Fruit fly (Drosophila melanogaster) whole organism, wandering third instar larva: ENCODE results near the gene hale.

Source experiments
- Abd-B ChIP-seq: fragments of >200 bp; optimal IDR thresholded peaks from 2 replicates; lab custom pipeline; 2017; ENCODE audit warnings: missing biosample characterization, missing genetic modification characterization
- CG32264 ChIP-seq: fragments of 200-800 bp; sonication (Bioruptor generic); optimal IDR thresholded peaks from 2 replicates; lab custom pipeline; 2016; ENCODE audit warnings: missing biosample characterization, missing genetic modification characterization
- CrebA ChIP-seq: fragments of 200-800 bp; sonication (Bioruptor generic); optimal IDR thresholded peaks from 2 replicates; lab custom pipeline; 2016; ENCODE audit warnings: missing biosample characterization, mild to moderate bottlenecking, missing genetic modification characterization, borderline replicate concordance
- Dfd ChIP-seq: fragments of >200 bp; optimal IDR thresholded peaks from 2 replicates; lab custom pipeline; 2017; ENCODE audit warnings: missing biosample characterization, missing genetic modification characterization
- HLH106 ChIP-seq: fragments of 200-800 bp; optimal IDR thresholded peaks from 3 replicates; lab custom pipeline; 2019; ENCODE audit warnings: missing biosample characterization, mild to moderate bottlenecking, missing genetic modification characterization, moderate library complexity
- Hnf4 ChIP-seq: fragments of 200-800 bp; sonication (Bioruptor generic); optimal IDR thresholded peaks from 2 replicates; lab custom pipeline; 2016; ENCODE audit warnings: missing biosample characterization, mild to moderate bottlenecking, missing genetic modification characterization
- Hr78 ChIP-seq: fragments of >200 bp; optimal IDR thresholded peaks from 2 replicates; lab custom pipeline; 2017; ENCODE audit warnings: missing biosample characterization, missing genetic modification characterization
- Hr83 ChIP-seq: fragments of 200-300 bp; sonication (Bioruptor generic); optimal IDR thresholded peaks from 2 replicates; lab custom pipeline; 2016; ENCODE audit warnings: missing biosample characterization, mild to moderate bottlenecking, missing genetic modification characterization, moderate library complexity; ENCODE audit not compliant: poor library complexity, severe bottlenecking
- Jra ChIP-seq: sonication (Bioruptor generic); optimal IDR thresholded peaks from 2 replicates; lab custom pipeline; 2016; ENCODE audit warnings: missing biosample characterization, missing genetic modification characterization
- Mio ChIP-seq: sonication (Bioruptor generic); optimal IDR thresholded peaks from 2 replicates; lab custom pipeline; 2016; ENCODE audit warnings: missing biosample characterization, missing genetic modification characterization
- Myc ChIP-seq: fragments of >200 bp; optimal IDR thresholded peaks from 2 replicates; lab custom pipeline; 2017
- N ChIP-seq: fragments of >200 bp; optimal IDR thresholded peaks from 2 replicates; lab custom pipeline; 2018; ENCODE audit warnings: missing biosample characterization, missing external identifiers, missing genetic modification characterization
- OdsH ChIP-seq: fragments of 200-800 bp; sonication (Bioruptor generic); optimal IDR thresholded peaks from 2 replicates; lab custom pipeline; 2016; ENCODE audit warnings: missing biosample characterization, mild to moderate bottlenecking, missing genetic modification characterization
- Rel ChIP-seq, 2 experiments: fragments of 200-800 bp; sonication (Bioruptor generic) in 1 of 2; optimal IDR thresholded peaks; 2 replicates in 1 of 2; 3 replicates in 1 of 2; lab custom pipeline; 2016 to 2019; ENCODE audit warnings: mild to moderate bottlenecking in 2 of 2, missing biosample characterization in 2 of 2, missing genetic modification characterization in 2 of 2, moderate library complexity in 1 of 2
- Sp1 ChIP-seq: fragments of 200-800 bp; sonication (Bioruptor generic); optimal IDR thresholded peaks from 3 replicates; lab custom pipeline; 2019; ENCODE audit warnings: missing biosample characterization, mild to moderate bottlenecking, missing genetic modification characterization, moderate library complexity
- Vsx2 ChIP-seq: fragments of 200-300, 225-300 bp; sonication (Bioruptor generic); optimal IDR thresholded peaks from 2 replicates; lab custom pipeline; 2018; ENCODE audit warnings: missing biosample characterization, missing genetic modification characterization; ENCODE audit not compliant: partially characterized antibody
- brk ChIP-seq: fragments of 200-800 bp; sonication (Bioruptor generic); optimal IDR thresholded peaks from 2 replicates; lab custom pipeline; 2016; ENCODE audit warnings: missing biosample characterization, mild to moderate bottlenecking, missing genetic modification characterization
- dl ChIP-seq, 2 experiments: fragments of 175-275, 200-275 bp in 1 of 2; fragments of 200-275 bp in 1 of 2; sonication (Bioruptor generic); optimal IDR thresholded peaks; lab custom pipeline; 2018; ENCODE audit warnings: mild to moderate bottlenecking in 2 of 2, missing biosample characterization in 2 of 2, missing genetic modification characterization in 2 of 2, moderate library complexity in 2 of 2; ENCODE audit not compliant: partially characterized antibody in 2 of 2, insufficient read depth in 1 of 2
- dmrt93B ChIP-seq: fragments of 200-800 bp; sonication (Bioruptor generic); optimal IDR thresholded peaks from 2 replicates; lab custom pipeline; 2018; ENCODE audit warnings: missing biosample characterization, mild to moderate bottlenecking, missing genetic modification characterization
- dsf ChIP-seq: sonication (Bioruptor generic); optimal IDR thresholded peaks from 2 replicates; lab custom pipeline; 2016; ENCODE audit warnings: missing biosample characterization, missing genetic modification characterization, borderline replicate concordance
- ey ChIP-seq: fragments of 200-800 bp; sonication (Bioruptor generic); optimal IDR thresholded peaks from 2 replicates; lab custom pipeline; 2016; ENCODE audit warnings: missing biosample characterization, missing genetic modification characterization
- fru ChIP-seq: fragments of 200-800 bp; sonication (Bioruptor generic); optimal IDR thresholded peaks from 3 replicates; lab custom pipeline; 2016; ENCODE audit warnings: missing biosample characterization, mild to moderate bottlenecking, missing genetic modification characterization
- h ChIP-seq: fragments of 200-800 bp; sonication (Bioruptor generic); optimal IDR thresholded peaks from 3 replicates; lab custom pipeline; 2016; ENCODE audit warnings: missing biosample characterization, mild to moderate bottlenecking, missing genetic modification characterization
- jim ChIP-seq: fragments of 175-275, 200-325 bp; sonication (Bioruptor generic); optimal IDR thresholded peaks from 2 replicates; lab custom pipeline; 2016; ENCODE audit warnings: missing biosample characterization, mild to moderate bottlenecking, missing genetic modification characterization
- psq ChIP-seq: fragments of 200-800 bp; sonication (Bioruptor generic); optimal IDR thresholded peaks from 3 replicates; lab custom pipeline; 2017; ENCODE audit warnings: missing biosample characterization, mild to moderate bottlenecking, missing genetic modification characterization, moderate library complexity
- rgr ChIP-seq: fragments of 200-800 bp; sonication (Bioruptor generic); optimal IDR thresholded peaks from 3 replicates; lab custom pipeline; 2016; ENCODE audit warnings: missing biosample characterization, mild to moderate bottlenecking, missing genetic modification characterization
- sv ChIP-seq: fragments of 200-800 bp; sonication (Bioruptor generic); optimal IDR thresholded peaks from 3 replicates; lab custom pipeline; 2016; ENCODE audit warnings: missing biosample characterization, missing genetic modification characterization
- tai ChIP-seq: sonication (Bioruptor generic); optimal IDR thresholded peaks from 2 replicates; lab custom pipeline; 2016; ENCODE audit warnings: missing biosample characterization, missing genetic modification characterization
- usp ChIP-seq: fragments of >200 bp; optimal IDR thresholded peaks from 2 replicates; lab custom pipeline; 2017; ENCODE audit warnings: missing biosample characterization, missing genetic modification characterization
- woc ChIP-seq: sonication (Bioruptor generic); optimal IDR thresholded peaks from 2 replicates; lab custom pipeline; 2016; ENCODE audit warnings: missing biosample characterization, mild to moderate bottlenecking, missing genetic modification characterization

Gene hale

DNA sequence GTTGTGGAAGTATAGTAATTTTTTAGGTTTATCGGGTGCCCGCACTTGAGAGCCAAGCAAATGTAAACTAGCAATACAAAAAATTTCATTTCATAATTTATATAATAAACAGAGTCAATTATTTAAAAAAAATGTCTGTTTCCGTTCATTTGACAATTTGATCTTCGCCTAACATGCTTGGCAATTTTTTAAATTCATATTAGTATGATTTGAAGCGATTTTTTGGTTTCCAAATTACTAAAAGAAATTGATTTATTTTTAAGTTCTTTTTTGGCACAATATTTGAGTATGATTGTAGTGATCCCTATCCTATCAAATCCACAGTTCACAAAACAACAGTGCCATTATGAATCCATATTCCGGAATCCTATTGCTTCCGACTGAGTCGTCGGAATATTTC is 33.8 kb downstream of the hale start, which contains the start of gene CG34258:
Gene CG34258 (minus strand): TSS at position 101 of the 400 bp plus-strand sequence.
- TF ChIP-seq dmrt93B (GFP tag; lab: Kevin White, UChicago) (no peak), Hr83 (no peak), OdsH (GFP tag; lab: Kevin White, UChicago) (no peak), jim (GFP tag; lab: Kevin White, UChicago) (no peak), Rel (GFP tag; optimal IDR thresholded peaks at IDR 0.05; lab: Kevin White, UChicago) (no peak), Rel (tag; optimal IDR thresholded peaks at IDR 0.05; lab: Kevin White, UChicago) (no peak), Dfd (no peak), CrebA (GFP tag; lab: Kevin White, UChicago) (no peak), Hr78 (no peak), psq (GFP tag; lab: Kevin White, UChicago) (no peak), dsf (GFP tag; lab: Kevin White, UChicago) (no peak), N (GFP tag; lab: Kevin White, UChicago) (no peak), rgr (GFP tag; lab: Kevin White, UChicago) (no peak), dl (GFP tag; optimal IDR thresholded peaks at IDR 0.05; lab: Kevin White, UChicago; ENCODE audit: insufficient read depth in 1 of 2, partially characterized antibody in 2 of 2) (no peak), Hnf4 (GFP tag; lab: Kevin White, UChicago) (no peak)
- TF ChIP-seq, all 38 proteins: peak for 0

DNA sequence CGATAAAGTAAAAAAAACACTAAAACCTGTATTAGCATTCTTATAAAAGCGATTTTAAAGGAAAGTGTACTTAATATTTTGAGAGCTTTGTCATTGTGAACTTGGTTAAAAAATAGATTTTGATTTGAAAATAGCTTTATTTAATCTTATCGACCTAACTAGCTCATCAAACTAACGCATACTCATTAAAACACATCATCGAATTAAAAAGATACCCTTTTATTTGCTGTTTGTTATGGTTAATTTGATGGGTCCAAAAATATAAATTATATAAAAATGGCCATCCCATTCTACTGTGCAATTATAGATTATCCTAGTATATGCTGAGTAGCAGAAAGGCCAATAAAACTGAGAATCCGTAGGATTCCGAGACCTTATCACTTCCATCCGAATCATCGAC is 34.6 kb downstream of the hale start, which contains the start of gene CG32219:
Gene CG32219 (minus strand): TSS at position 101 of the 400 bp plus-strand sequence.
- TF ChIP-seq dsf (GFP tag; lab: Kevin White, UChicago), result no peak
- TF ChIP-seq sv, result no peak
- TF ChIP-seq Abd-B (GFP tag; lab: Kevin White, UChicago), result no peak
- TF ChIP-seq h, result no peak
- TF ChIP-seq brk (GFP tag; lab: Kevin White, UChicago), result no peak
- no peak for TF ChIP-seq Hr78
- TF ChIP-seq tai (GFP tag; lab: Kevin White, UChicago), result no peak
- no peak for TF ChIP-seq Jra (GFP tag; lab: Kevin White, UChicago)

DNA sequence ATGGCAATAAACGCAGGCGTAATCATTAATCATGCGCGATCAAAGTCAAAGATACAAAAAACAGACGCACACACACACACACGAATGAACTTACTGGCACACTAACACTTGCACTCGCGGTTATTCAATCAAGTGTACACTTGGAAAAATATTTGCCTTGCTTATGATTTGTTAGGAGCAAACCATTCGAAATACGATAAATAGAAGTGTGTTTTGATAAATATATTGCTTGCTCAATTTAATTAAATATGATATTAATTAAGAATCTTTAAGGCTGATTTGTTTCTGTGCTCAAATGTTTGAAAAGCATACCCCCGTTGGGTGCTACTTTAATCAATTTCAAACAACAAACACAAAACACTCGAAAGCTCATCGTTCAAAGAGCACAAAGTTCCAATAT is 40.2 kb downstream of the hale start:
- peak; percentile 3 for TF ChIP-seq rgr (GFP tag; lab: Kevin White, UChicago)
- TF ChIP-seq Myc (lab: Kevin White, UChicago), result no peak
- TF ChIP-seq, all 38 proteins: peak for 1

DNA sequence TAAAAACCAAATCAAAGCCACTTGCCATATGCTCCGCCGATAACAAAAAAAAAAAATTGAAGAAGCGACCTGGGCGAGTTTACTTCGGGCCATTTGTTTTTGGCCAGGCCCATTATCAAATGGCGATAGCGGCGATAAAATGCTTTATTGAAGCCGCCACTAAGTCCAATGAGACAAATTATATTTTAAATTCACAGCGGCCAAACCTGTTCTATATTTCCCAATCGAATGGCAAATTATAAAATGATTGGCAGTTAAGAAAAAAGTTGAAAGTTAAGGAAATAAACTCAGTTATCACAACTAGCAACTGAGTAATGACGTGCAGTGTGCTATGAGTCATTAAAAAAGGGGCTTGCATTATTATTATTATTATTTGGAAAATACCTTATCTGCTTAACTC is 44.5 kb downstream of the hale start:
- no peak for TF ChIP-seq Hr83
- TF ChIP-seq dsf (GFP tag; lab: Kevin White, UChicago), result no peak
- no peak for TF ChIP-seq dmrt93B (GFP tag; lab: Kevin White, UChicago)
- no peak for TF ChIP-seq N (GFP tag; lab: Kevin White, UChicago)
- no peak for TF ChIP-seq Jra (GFP tag; lab: Kevin White, UChicago)
- no peak for TF ChIP-seq Rel (GFP tag; optimal IDR thresholded peaks at IDR 0.05; lab: Kevin White, UChicago)
- no peak for TF ChIP-seq Rel (tag; optimal IDR thresholded peaks at IDR 0.05; lab: Kevin White, UChicago)
- TF ChIP-seq fru (GFP tag; lab: Kevin White, UChicago), result no peak
- no peak for TF ChIP-seq usp
- no peak for TF ChIP-seq tai (GFP tag; lab: Kevin White, UChicago)
- no peak for TF ChIP-seq dl (GFP tag; optimal IDR thresholded peaks at IDR 0.05; lab: Kevin White, UChicago; ENCODE audit: insufficient read depth in 1 of 2, partially characterized antibody in 2 of 2)
- no peak for TF ChIP-seq Sp1 (GFP tag; lab: Kevin White, UChicago)
- no peak for TF ChIP-seq woc (GFP tag; lab: Kevin White, UChicago)
- TF ChIP-seq Mio (GFP tag; lab: Kevin White, UChicago), result no peak

DNA sequence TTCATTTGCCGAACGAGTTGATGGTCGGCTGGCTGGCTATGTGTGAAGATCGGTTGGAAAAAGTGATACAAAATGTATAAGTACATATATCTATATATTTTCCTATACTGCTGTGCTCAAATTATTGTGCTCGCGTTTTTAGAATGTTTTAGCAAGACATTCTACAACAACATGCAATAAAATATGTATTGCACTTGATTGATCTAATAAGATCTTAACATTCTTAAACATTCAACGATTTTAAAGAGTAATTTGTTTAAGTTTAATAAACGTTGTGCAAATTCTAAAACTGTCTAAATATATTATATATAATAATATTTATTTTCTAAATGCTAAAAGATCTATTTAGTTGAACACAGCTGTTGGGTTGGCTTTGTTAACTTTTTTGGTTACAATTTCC is 45.3 kb downstream of the hale start:
- TF ChIP-seq dmrt93B (GFP tag; lab: Kevin White, UChicago) (no peak), Vsx2 (GFP tag; lab: Kevin White, UChicago) (no peak), N (GFP tag; lab: Kevin White, UChicago) (no peak), sv (no peak), ey (GFP tag; lab: Kevin White, UChicago) (no peak), rgr (GFP tag; lab: Kevin White, UChicago) (no peak), CG32264 (GFP tag; lab: Kevin White, UChicago) (no peak), HLH106 (tag; lab: Kevin White, UChicago) (no peak), jim (GFP tag; lab: Kevin White, UChicago) (no peak), OdsH (GFP tag; lab: Kevin White, UChicago) (no peak), fru (GFP tag; lab: Kevin White, UChicago) (no peak), Hnf4 (GFP tag; lab: Kevin White, UChicago) (no peak), psq (GFP tag; lab: Kevin White, UChicago) (no peak)
